Worm (Caenorhabditis elegans) whole organism, L2 larva: ENCODE data around the gene Y43F8B.12.

ENCODE experiments used
- C34F6.9 ChIP-seq: fragments of 150-350 bp; optimal IDR thresholded peaks from 2 replicates; lab custom pipeline; 2014; ENCODE audit warnings: missing biosample characterization, missing genetic modification characterization
- F13H6.1 ChIP-seq: sonication (generic microtip); optimal IDR thresholded peaks from 2 replicates; lab custom pipeline; 2016; ENCODE audit warnings: missing genetic modification characterization, missing compliant biosample characterization
- R02D3.7 ChIP-seq: fragments of 150-350 bp; optimal IDR thresholded peaks from 2 replicates; lab custom pipeline; 2014; ENCODE audit warnings: missing biosample characterization, missing genetic modification characterization
- alr-1 ChIP-seq: fragments of 150-350 bp; optimal IDR thresholded peaks from 2 replicates; lab custom pipeline; 2014; ENCODE audit warnings: missing biosample characterization, missing genetic modification characterization
- aly-2 ChIP-seq: fragments of 150-350 bp; optimal IDR thresholded peaks from 2 replicates; lab custom pipeline; 2014; ENCODE audit warnings: missing biosample characterization, missing genetic modification characterization
- ama-1 ChIP-seq: fragments of 150-350 bp; optimal IDR thresholded peaks from 2 replicates; lab custom pipeline; 2018; ENCODE audit warnings: inconsistent platforms
- blmp-1 ChIP-seq: sonication (generic microtip); optimal IDR thresholded peaks from 2 replicates; lab custom pipeline; 2017; ENCODE audit warnings: missing genetic modification characterization, mild to moderate bottlenecking, missing compliant biosample characterization, antibody characterized with exemption, moderate library complexity; ENCODE audit not compliant: insufficient read depth
- ceh-16 ChIP-seq: fragments of 150-350 bp; optimal IDR thresholded peaks from 2 replicates; lab custom pipeline; 2014; ENCODE audit warnings: missing biosample characterization, missing genetic modification characterization
- ceh-82 ChIP-seq: fragments of 150-350 bp; optimal IDR thresholded peaks from 2 replicates; lab custom pipeline; 2014; ENCODE audit warnings: missing biosample characterization, missing genetic modification characterization
- crh-2 ChIP-seq: sonication (generic microtip); optimal IDR thresholded peaks from 2 replicates; lab custom pipeline; 2017; ENCODE audit warnings: missing biosample characterization, missing genetic modification characterization
- egl-27 ChIP-seq: sonication (generic microtip); optimal IDR thresholded peaks from 3 replicates; lab custom pipeline; 2017; ENCODE audit warnings: missing biosample characterization, missing genetic modification reagents, missing genetic modification characterization
- elt-1 ChIP-seq: fragments of 150-350 bp; optimal IDR thresholded peaks from 2 replicates; lab custom pipeline; 2014; ENCODE audit warnings: missing biosample characterization, missing genetic modification characterization
- fos-1 ChIP-seq: fragments of 150-350 bp; optimal IDR thresholded peaks from 2 replicates; lab custom pipeline; 2014; ENCODE audit warnings: missing biosample characterization, missing genetic modification characterization
- gmeb-1 ChIP-seq: fragments of 150-350 bp; optimal IDR thresholded peaks from 2 replicates; lab custom pipeline; 2014; ENCODE audit warnings: missing biosample characterization, missing genetic modification characterization
- lin-11 ChIP-seq: fragments of 150-350 bp; sonication (generic microtip); optimal IDR thresholded peaks from 2 replicates; lab custom pipeline; 2014; ENCODE audit warnings: missing biosample characterization, missing genetic modification characterization, inconsistent platforms, mixed read lengths
- lin-13 ChIP-seq: fragments of 150-350 bp; optimal IDR thresholded peaks from 2 replicates; lab custom pipeline; 2014; ENCODE audit warnings: missing biosample characterization, missing genetic modification reagents, missing genetic modification characterization
- lin-39 ChIP-seq: fragments of 150-350 bp; optimal IDR thresholded peaks from 2 replicates; lab custom pipeline; 2014; ENCODE audit warnings: missing biosample characterization, missing genetic modification reagents, missing genetic modification characterization
- lsy-2 ChIP-seq, 2 experiments: fragments of 150-350 bp in 1 of 2; sonication (generic microtip) in 1 of 2; optimal IDR thresholded peaks; 2 replicates each; lab custom pipeline; 2014 to 2017; ENCODE audit warnings: missing biosample characterization in 2 of 2, missing genetic modification characterization in 2 of 2
- mbf-1 ChIP-seq: sonication (generic microtip); optimal IDR thresholded peaks from 2 replicates; lab custom pipeline; 2017; ENCODE audit warnings: missing biosample characterization, missing genetic modification characterization
- mdl-1 ChIP-seq, 2 experiments: fragments of 150-350 bp in 1 of 2; sonication (generic microtip) in 1 of 2; optimal IDR thresholded peaks; 2 replicates each; lab custom pipeline; 2017; ENCODE audit warnings: missing biosample characterization in 2 of 2, missing genetic modification characterization in 2 of 2
- nhr-10 ChIP-seq: sonication (generic microtip); optimal IDR thresholded peaks from 2 replicates; lab custom pipeline; 2017; ENCODE audit warnings: missing biosample characterization, missing genetic modification characterization
- nhr-12 ChIP-seq: fragments of 150-350 bp; optimal IDR thresholded peaks from 2 replicates; lab custom pipeline; 2014; ENCODE audit warnings: missing biosample characterization, missing genetic modification characterization
- nhr-21 ChIP-seq: fragments of 150-350 bp; optimal IDR thresholded peaks from 2 replicates; lab custom pipeline; 2014; ENCODE audit warnings: missing biosample characterization, missing genetic modification characterization
- nhr-23 ChIP-seq: fragments of 150-350 bp; optimal IDR thresholded peaks from 2 replicates; lab custom pipeline; 2014; ENCODE audit warnings: missing biosample characterization, missing genetic modification reagents, missing genetic modification characterization
- nhr-237 ChIP-seq: fragments of 150-350 bp; optimal IDR thresholded peaks from 2 replicates; lab custom pipeline; 2014; ENCODE audit warnings: missing biosample characterization, missing genetic modification characterization
- nhr-25 ChIP-seq: fragments of 150-350 bp; sonication (generic microtip); optimal IDR thresholded peaks from 3 replicates; lab custom pipeline; 2014; ENCODE audit warnings: missing biosample characterization, missing genetic modification characterization
- nhr-6 ChIP-seq: fragments of 150-350 bp; optimal IDR thresholded peaks from 2 replicates; lab custom pipeline; 2014; ENCODE audit warnings: missing biosample characterization, missing genetic modification characterization
- peb-1 ChIP-seq: fragments of 150-350 bp; optimal IDR thresholded peaks from 2 replicates; lab custom pipeline; 2014; ENCODE audit warnings: missing biosample characterization, missing genetic modification characterization
- sem-4 ChIP-seq: fragments of 150-350 bp; optimal IDR thresholded peaks from 2 replicates; lab custom pipeline; 2014; ENCODE audit warnings: missing biosample characterization, missing genetic modification reagents, missing genetic modification characterization
- skn-1 ChIP-seq: sonication (generic microtip); optimal IDR thresholded peaks from 2 replicates; lab custom pipeline; 2017; ENCODE audit warnings: missing biosample characterization, missing genetic modification characterization
- sma-3 ChIP-seq: sonication (generic microtip); optimal IDR thresholded peaks from 2 replicates; lab custom pipeline; 2016; ENCODE audit warnings: missing genetic modification reagents, missing genetic modification characterization, missing compliant biosample characterization
- sma-9 ChIP-seq, 2 experiments: fragments of 150-350 bp in 1 of 2; sonication (generic microtip) in 1 of 2; optimal IDR thresholded peaks; 2 replicates each; lab custom pipeline; 2014 to 2016; ENCODE audit warnings: missing genetic modification characterization in 2 of 2, mild to moderate bottlenecking in 1 of 2, missing biosample characterization in 1 of 2, missing compliant biosample characterization in 1 of 2, missing genetic modification reagents in 1 of 2, moderate library complexity in 1 of 2
- snpc-4 ChIP-seq: fragments of 150-350 bp; optimal IDR thresholded peaks from 2 replicates; lab custom pipeline; 2014; ENCODE audit warnings: missing biosample characterization, missing genetic modification characterization
- unc-55 ChIP-seq: fragments of 150-350 bp; sonication (generic microtip); optimal IDR thresholded peaks from 3 replicates; lab custom pipeline; 2014; ENCODE audit warnings: missing biosample characterization, missing genetic modification reagents, missing genetic modification characterization
- unc-62 ChIP-seq: fragments of 150-350 bp; optimal IDR thresholded peaks from 2 replicates; lab custom pipeline; 2014; ENCODE audit warnings: missing biosample characterization, missing genetic modification reagents, missing genetic modification characterization
- zag-1 ChIP-seq: fragments of 150-350 bp; optimal IDR thresholded peaks from 2 replicates; lab custom pipeline; 2014; ENCODE audit warnings: missing biosample characterization, missing genetic modification characterization

Gene Y43F8B.12

ce11 chrV:19502579-19503151, 34.5 kb downstream of the Y43F8B.12 start, which contains the start of gene Y43F8B.3:
TSS of gene Y43F8B.3 (plus strand) at chrV:19503101.
- TF ChIP-seq nhr-10 (tag; lab: Kevin White, UChicago) (no peak), nhr-6 (tag; lab: Kevin White, UChicago) (no peak), crh-2 (tag; lab: Kevin White, UChicago) (no peak), gmeb-1 (tag; lab: Kevin White, UChicago) (no peak), unc-62 (GFP tag; lab: Kevin White, UChicago) (no peak), egl-27 (tag; lab: Kevin White, UChicago) (no peak), R02D3.7 (no peak), mdl-1 (tag; optimal IDR thresholded peaks at IDR 0.05; lab: Kevin White, UChicago) (no peak), sma-9 (GFP tag; optimal IDR thresholded peaks at IDR 0.05; lab: Kevin White, UChicago) (no peak), sma-9 (tag; optimal IDR thresholded peaks at IDR 0.05; lab: Kevin White, UChicago) (no peak), lsy-2 (tag; optimal IDR thresholded peaks at IDR 0.05; lab: Kevin White, UChicago) (no peak), nhr-21 (tag; lab: Kevin White, UChicago) (no peak), unc-55 (GFP tag; lab: Kevin White, UChicago) (no peak), lin-13 (GFP tag; lab: Kevin White, UChicago) (no peak), ceh-82 (tag; lab: Kevin White, UChicago) (no peak), elt-1 (tag; lab: Kevin White, UChicago) (no peak), sma-3 (GFP tag; lab: Kevin White, UChicago) (no peak), mbf-1 (no peak)
- TF ChIP-seq, all 48 proteins: peak for 0

ce11 chrV:19509061-19509460, 40.9 kb downstream of the Y43F8B.12 start:
- TF ChIP-seq ceh-16 (tag; lab: Kevin White, UChicago), result no peak
- TF ChIP-seq nhr-23 (tag; lab: Kevin White, UChicago), result no peak
- TF ChIP-seq nhr-12 (tag; lab: Kevin White, UChicago), result no peak
- TF ChIP-seq elt-1 (tag; lab: Kevin White, UChicago), result no peak
- no peak for TF ChIP-seq lin-11 (tag; lab: Kevin White, UChicago)
- no peak for TF ChIP-seq fos-1 (tag; lab: Kevin White, UChicago)
- no peak for TF ChIP-seq ceh-82 (tag; lab: Kevin White, UChicago)
- TF ChIP-seq ama-1, result no peak
- no peak for TF ChIP-seq blmp-1
- no peak for TF ChIP-seq mdl-1 (tag; optimal IDR thresholded peaks at IDR 0.05; lab: Kevin White, UChicago)
- TF ChIP-seq aly-2 (tag; lab: Kevin White, UChicago), result no peak
- no peak for TF ChIP-seq sem-4 (tag; lab: Kevin White, UChicago)
- no peak for TF ChIP-seq crh-2 (tag; lab: Kevin White, UChicago)
- no peak for TF ChIP-seq nhr-237 (tag; lab: Kevin White, UChicago)
- TF ChIP-seq alr-1 (tag; lab: Kevin White, UChicago), result no peak
- TF ChIP-seq lin-39 (tag; lab: Kevin White, UChicago), result no peak
- no peak for TF ChIP-seq nhr-25
- no peak for TF ChIP-seq lsy-2 (tag; optimal IDR thresholded peaks at IDR 0.05; lab: Kevin White, UChicago)

- TF ChIP-seq nhr-25 (no peak), F13H6.1 (tag; lab: Kevin White, UChicago) (no peak), snpc-4 (tag; lab: Kevin White, UChicago) (no peak)
These were observed 42.2 kb downstream of the Y43F8B.12 start for ce11 chrV:19510352-19510751.

ce11 chrV:19510925-19511324, 42.7 kb downstream of the Y43F8B.12 start:
- TF ChIP-seq lsy-2 (tag; optimal IDR thresholded peaks at IDR 0.05; lab: Kevin White, UChicago), result no peak
- no peak for TF ChIP-seq skn-1

ce11 chrV:19512260-19512947, 44.2 kb downstream of the Y43F8B.12 start, which contains the start of gene Y43F8B.19:
TSS of gene Y43F8B.19 (minus strand) at chrV:19512310.
- TF ChIP-seq zag-1 (tag; lab: Kevin White, UChicago), result no peak
- no peak for TF ChIP-seq nhr-6 (tag; lab: Kevin White, UChicago)
- TF ChIP-seq C34F6.9 (tag; lab: Kevin White, UChicago), result no peak
- TF ChIP-seq R02D3.7, result no peak
- no peak for TF ChIP-seq fos-1 (tag; lab: Kevin White, UChicago)
- TF ChIP-seq peb-1 (tag; lab: Kevin White, UChicago), result no peak
